Worm (Caenorhabditis elegans) whole organism, L4 larva: ENCODE data around the gene C03B1.7.

Source experiments
- D1046.2 ChIP-seq: fragments of 200-800 bp; sonication (Bioruptor generic); IDR thresholded peaks from 2 replicates; pipeline ENCODE4 v1.3.6; 2022; ENCODE audit warnings: missing genetic modification characterization, missing compliant biosample characterization
- F10B5.3 ChIP-seq: sonication (generic microtip); optimal IDR thresholded peaks from 2 replicates; lab custom pipeline; 2016; ENCODE audit warnings: mild to moderate bottlenecking, missing genetic modification characterization, missing compliant biosample characterization
- F37D6.2 ChIP-seq: sonication (generic microtip); optimal IDR thresholded peaks from 2 replicates; lab custom pipeline; 2016; ENCODE audit warnings: mild to moderate bottlenecking, missing genetic modification characterization, missing compliant biosample characterization
- F44E2.7 ChIP-seq: fragments of 200-800 bp; sonication (Bioruptor generic); IDR thresholded peaks from 2 replicates; pipeline ENCODE4 v2.1.2; 2022; ENCODE audit warnings: missing genetic modification characterization, missing compliant biosample characterization
- T26A8.4 ChIP-seq: fragments of 200-800 bp; sonication (Bioruptor generic); IDR thresholded peaks from 2 replicates; pipeline ENCODE4 v1.3.6; 2022; ENCODE audit warnings: missing genetic modification characterization, missing compliant biosample characterization
- Y105C5A.15 ChIP-seq: fragments of 200-800 bp; sonication (Bioruptor generic); IDR thresholded peaks from 2 replicates; pipeline ENCODE4 v1.3.6; 2022; ENCODE audit warnings: missing genetic modification characterization, missing compliant biosample characterization
- Y48G9A.11 ChIP-seq: fragments of 200-800 bp; sonication (Bioruptor generic); IDR thresholded peaks from 2 replicates; pipeline ENCODE4 v1.3.6; 2022; ENCODE audit warnings: missing genetic modification reagents, missing genetic modification characterization, missing compliant biosample characterization
- Y5F2A.4 ChIP-seq: fragments of 200-800 bp; sonication (Bioruptor generic); optimal IDR thresholded peaks from 2 replicates; lab custom pipeline; 2018; ENCODE audit warnings: mild to moderate bottlenecking, missing genetic modification characterization, missing compliant biosample characterization
- Y75B8A.6 ChIP-seq: fragments of 200-800 bp; sonication (Bioruptor generic); IDR thresholded peaks from 2 replicates; pipeline ENCODE4 v1.3.6; 2022; ENCODE audit warnings: missing genetic modification reagents, missing genetic modification characterization, missing compliant biosample characterization
- aha-1 ChIP-seq: fragments of 150-350 bp; peaks from one replicate; lab custom pipeline; 2014; ENCODE audit warnings: missing biosample characterization, missing genetic modification characterization
- ama-1 ChIP-seq: fragments of 150-350 bp; optimal IDR thresholded peaks from 2 replicates; lab custom pipeline; 2014; ENCODE audit warnings: inconsistent platforms, mixed read lengths
- arid-1 ChIP-seq: fragments of 200-800 bp; sonication (Bioruptor generic); conservative IDR thresholded peaks from 2 replicates; pipeline ENCODE4 v1.3.6; 2022; ENCODE audit warnings: missing genetic modification reagents, missing genetic modification characterization, missing compliant biosample characterization
- attf-4 ChIP-seq: sonication (generic microtip); optimal IDR thresholded peaks from 3 replicates; lab custom pipeline; 2017; ENCODE audit warnings: missing biosample characterization, missing genetic modification characterization
- ceh-20 ChIP-seq: fragments of 200-800 bp; sonication (Bioruptor generic); IDR thresholded peaks from 2 replicates; pipeline ENCODE4 v1.3.6; 2022; ENCODE audit warnings: missing genetic modification reagents, missing genetic modification characterization, missing compliant biosample characterization
- ceh-44 ChIP-seq: fragments of 200-800 bp; sonication (Bioruptor generic); IDR thresholded peaks from 2 replicates; pipeline ENCODE4 v1.3.6; 2022; ENCODE audit warnings: missing genetic modification reagents, missing genetic modification characterization, missing compliant biosample characterization
- cey-2 ChIP-seq: sonication (generic microtip); optimal IDR thresholded peaks from 3 replicates; lab custom pipeline; 2017; ENCODE audit warnings: missing genetic modification characterization, mild to moderate bottlenecking, missing compliant biosample characterization, antibody characterized with exemption, borderline replicate concordance; ENCODE audit not compliant: insufficient read depth
- ctbp-1 ChIP-seq: fragments of 200-800 bp; sonication (Bioruptor generic); IDR thresholded peaks from 2 replicates; pipeline ENCODE4 v1.3.6; 2022; ENCODE audit warnings: missing genetic modification reagents, missing genetic modification characterization, missing compliant biosample characterization
- daf-8 ChIP-seq: fragments of 200-800 bp; sonication (Bioruptor generic); IDR thresholded peaks from 2 replicates; pipeline ENCODE4 v1.3.6; 2022; ENCODE audit warnings: missing genetic modification characterization, missing compliant biosample characterization
- dmd-6 ChIP-seq: fragments of 200-800 bp; sonication (Bioruptor generic); IDR thresholded peaks from 2 replicates; pipeline ENCODE4 v1.3.6; 2022; ENCODE audit warnings: missing genetic modification reagents, missing genetic modification characterization, missing compliant biosample characterization
- dmd-9 ChIP-seq: fragments of 200-800 bp; sonication (Bioruptor generic); IDR thresholded peaks from 2 replicates; pipeline ENCODE4 v1.3.6; 2022; ENCODE audit warnings: missing genetic modification reagents, missing genetic modification characterization, missing compliant biosample characterization
- dpl-1 ChIP-seq: fragments of 150-350 bp; optimal IDR thresholded peaks from 2 replicates; lab custom pipeline; 2014; ENCODE audit warnings: missing biosample characterization, missing genetic modification reagents, missing genetic modification characterization
- duxl-1 ChIP-seq: sonication (generic microtip); optimal IDR thresholded peaks from 2 replicates; lab custom pipeline; 2016; ENCODE audit warnings: mild to moderate bottlenecking, missing genetic modification characterization, moderate library complexity, missing compliant biosample characterization; ENCODE audit not compliant: poor library complexity
- dve-1 ChIP-seq: sonication (generic microtip); optimal IDR thresholded peaks from 2 replicates; lab custom pipeline; 2017; ENCODE audit warnings: antibody characterized with exemption, mild to moderate bottlenecking, missing genetic modification characterization, missing compliant biosample characterization; ENCODE audit not compliant: insufficient read depth
- egl-27 ChIP-seq: sonication (generic microtip); optimal IDR thresholded peaks from 3 replicates; lab custom pipeline; 2017; ENCODE audit warnings: missing biosample characterization, missing genetic modification reagents, missing genetic modification characterization
- fos-1 ChIP-seq: fragments of 150-350 bp; optimal IDR thresholded peaks from 2 replicates; lab custom pipeline; 2014; ENCODE audit warnings: missing biosample characterization, missing genetic modification characterization
- gei-8 ChIP-seq: fragments of 200-800 bp; sonication (Bioruptor generic); optimal IDR thresholded peaks from 2 replicates; lab custom pipeline; 2018; ENCODE audit warnings: mild to moderate bottlenecking, missing genetic modification characterization, missing compliant biosample characterization
- hif-1 ChIP-seq, 2 experiments: sonication (generic microtip); optimal IDR thresholded peaks; 2 replicates each; lab custom pipeline; 2016 to 2017; ENCODE audit warnings: missing compliant biosample characterization in 2 of 2, missing genetic modification characterization in 2 of 2, missing genetic modification reagents in 2 of 2, missing genotype in 2 of 2, mild to moderate bottlenecking in 1 of 2
- hlh-30 ChIP-seq: sonication (generic microtip); optimal IDR thresholded peaks from 2 replicates; lab custom pipeline; 2017; ENCODE audit warnings: antibody characterized with exemption, mild to moderate bottlenecking, missing genetic modification characterization, missing compliant biosample characterization; ENCODE audit not compliant: insufficient read depth
- lin-1 ChIP-seq: fragments of 200-800 bp; sonication (Bioruptor generic); IDR thresholded peaks from 2 replicates; pipeline ENCODE4 v1.3.6; 2022; ENCODE audit warnings: missing genetic modification reagents, missing genetic modification characterization, missing compliant biosample characterization
- lin-29 ChIP-seq: fragments of 200-800 bp; sonication (Bioruptor generic); IDR thresholded peaks from 2 replicates; pipeline ENCODE4 v1.3.6; 2022; ENCODE audit warnings: missing genetic modification reagents, missing genetic modification characterization, missing compliant biosample characterization
- lir-3 ChIP-seq: sonication (generic microtip); optimal IDR thresholded peaks from 2 replicates; lab custom pipeline; 2016; ENCODE audit warnings: mild to moderate bottlenecking, missing genetic modification characterization, missing compliant biosample characterization
- madf-9 ChIP-seq: fragments of 200-800 bp; sonication (Bioruptor generic); conservative IDR thresholded peaks from 2 replicates; pipeline ENCODE4 v1.3.6; 2022; ENCODE audit warnings: missing genetic modification reagents, missing genetic modification characterization, missing compliant biosample characterization
- mep-1 ChIP-seq: fragments of 150-350 bp; sonication (generic microtip); optimal IDR thresholded peaks from 3 replicates; lab custom pipeline; 2014; ENCODE audit warnings: missing biosample characterization, missing genetic modification characterization
- mes-2 ChIP-seq: sonication (generic microtip); optimal IDR thresholded peaks from 2 replicates; lab custom pipeline; 2016; ENCODE audit warnings: missing genotype, mild to moderate bottlenecking, missing genetic modification characterization, missing compliant biosample characterization; ENCODE audit not compliant: poor library complexity, severe bottlenecking
- nhr-10 ChIP-seq: fragments of 150-350 bp; optimal IDR thresholded peaks from 2 replicates; lab custom pipeline; 2014; ENCODE audit warnings: missing biosample characterization, missing genetic modification characterization
- nhr-11 ChIP-seq: fragments of 150-350 bp; optimal IDR thresholded peaks from 2 replicates; lab custom pipeline; 2014; ENCODE audit warnings: missing biosample characterization, missing genetic modification characterization
- nhr-237 ChIP-seq: sonication (generic microtip); optimal IDR thresholded peaks from 2 replicates; lab custom pipeline; 2017; ENCODE audit warnings: missing biosample characterization, missing genetic modification characterization
- nhr-48 ChIP-seq: sonication (generic microtip); optimal IDR thresholded peaks from 2 replicates; lab custom pipeline; 2016; ENCODE audit warnings: mild to moderate bottlenecking, missing genetic modification characterization, missing compliant biosample characterization
- nhr-77 ChIP-seq: fragments of 150-350 bp; optimal IDR thresholded peaks from 2 replicates; lab custom pipeline; 2014; ENCODE audit warnings: missing biosample characterization, missing genetic modification characterization
- pqm-1 ChIP-seq: sonication (generic microtip); optimal IDR thresholded peaks from 2 replicates; lab custom pipeline; 2017; ENCODE audit warnings: missing biosample characterization, missing genetic modification characterization
- rbr-2 ChIP-seq: sonication (generic microtip); optimal IDR thresholded peaks from 2 replicates; lab custom pipeline; 2016; ENCODE audit warnings: missing genotype, missing genetic modification characterization, missing compliant biosample characterization
- saeg-2 ChIP-seq: fragments of 200-800 bp; sonication (Bioruptor generic); IDR thresholded peaks from 2 replicates; pipeline ENCODE4 v1.3.6; 2022; ENCODE audit warnings: missing genetic modification reagents, missing genetic modification characterization, missing compliant biosample characterization
- set-16 ChIP-seq: fragments of 200-800 bp; sonication (Bioruptor generic); IDR thresholded peaks from 2 replicates; pipeline ENCODE4 v1.3.6; 2022; ENCODE audit warnings: missing genetic modification reagents, missing genetic modification characterization, missing compliant biosample characterization
- spr-1 ChIP-seq: sonication (generic microtip); optimal IDR thresholded peaks from 2 replicates; lab custom pipeline; 2016; ENCODE audit warnings: mild to moderate bottlenecking, missing genetic modification characterization, missing compliant biosample characterization
- tag-97 ChIP-seq: fragments of 200-800 bp; sonication (Bioruptor generic); IDR thresholded peaks from 2 replicates; pipeline ENCODE4 v1.3.6; 2022; ENCODE audit warnings: missing genetic modification characterization, missing compliant biosample characterization
- unc-39 ChIP-seq: sonication (generic microtip); optimal IDR thresholded peaks from 2 replicates; lab custom pipeline; 2017; ENCODE audit warnings: missing biosample characterization, missing genetic modification characterization
- unc-62 ChIP-seq, 3 experiments: fragments of 150-350 bp in 1 of 3; sonication (generic microtip); optimal IDR thresholded peaks in 2 of 3; peaks in 1 of 3; 1 replicate in 1 of 3; 2 replicates in 2 of 3; lab custom pipeline; 2014 to 2017; ENCODE audit warnings: missing biosample characterization in 3 of 3, missing genetic modification characterization in 3 of 3, missing genetic modification reagents in 3 of 3, missing genotype in 1 of 3
- zip-11 ChIP-seq: fragments of 200-800 bp; sonication (Bioruptor generic); IDR thresholded peaks from 2 replicates; pipeline ENCODE4 v1.3.6; 2022; ENCODE audit warnings: missing genetic modification characterization, missing compliant biosample characterization
- zip-2 ChIP-seq: fragments of 150-350 bp; optimal IDR thresholded peaks from 2 replicates; lab custom pipeline; 2014; ENCODE audit warnings: missing biosample characterization, missing genetic modification characterization
- ztf-11 ChIP-seq: fragments of 150-350 bp; optimal IDR thresholded peaks from 2 replicates; lab custom pipeline; 2014; ENCODE audit warnings: missing biosample characterization, missing genetic modification characterization
- ztf-7 ChIP-seq: fragments of 150-350 bp; optimal IDR thresholded peaks from 2 replicates; lab custom pipeline; 2014; ENCODE audit warnings: missing biosample characterization, missing genetic modification characterization

The C03B1.7 gene

DNA sequence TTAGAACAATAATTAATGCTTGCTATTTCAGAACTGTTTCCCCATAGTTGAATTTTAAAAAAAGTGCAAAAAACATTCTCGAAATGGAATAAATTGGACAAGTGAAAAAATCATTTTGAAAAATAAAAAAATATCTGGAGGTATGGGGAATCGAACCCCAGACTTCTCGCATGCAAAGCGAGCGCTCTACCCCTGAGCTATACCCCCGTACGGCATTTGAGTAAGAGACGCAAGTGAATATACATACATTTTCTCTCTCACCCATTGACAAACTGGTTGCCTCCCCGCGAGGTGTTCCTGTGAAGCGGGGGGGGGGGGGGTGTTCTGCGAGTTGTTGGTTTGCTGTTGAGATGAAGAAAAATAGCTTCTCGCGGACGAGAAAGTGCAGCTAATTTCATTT lies 49.5 kb upstream of the C03B1.7 start (continued):
- peak; percentile 92 for TF ChIP-seq ceh-44 (GFP tag; lab: Robert Waterston, UW)
- TF ChIP-seq zip-11 (GFP tag; lab: Robert Waterston, UW): peak; percentile 55; the same call in 1 of the 2 replicates
- no peak for TF ChIP-seq tag-97 (GFP tag; lab: Robert Waterston, UW)
- TF ChIP-seq nhr-10 (tag; lab: Kevin White, UChicago): no peak
- no peak for TF ChIP-seq unc-39
- no peak for TF ChIP-seq ztf-11
- peak; percentile 82 for TF ChIP-seq ceh-20 (GFP tag; lab: Robert Waterston, UW)
- TF ChIP-seq hif-1 (tag; optimal IDR thresholded peaks at IDR 0.05; lab: Kevin White, UChicago): peak; percentile 31 to 37
- TF ChIP-seq arid-1: peak; percentile 95
- peak; percentile 75 for TF ChIP-seq nhr-48 (tag; lab: Kevin White, UChicago)
- peak; percentile 56 for TF ChIP-seq hlh-30 (tag; lab: Kevin White, UChicago)
- TF ChIP-seq dpl-1 (GFP tag; lab: Kevin White, UChicago): peak; percentile 27
- TF ChIP-seq cey-2 (tag; lab: Kevin White, UChicago): no peak
- TF ChIP-seq F10B5.3 (tag; lab: Kevin White, UChicago): peak; percentile 62
- TF ChIP-seq dmd-6 (GFP tag; lab: Robert Waterston, UW): peak; percentile 71
- peak; percentile 93 for TF ChIP-seq Y75B8A.6
- TF ChIP-seq nhr-237: no peak
- no peak for TF ChIP-seq ama-1 (lab: Kevin White, UChicago)
- peak; percentile 86 for TF ChIP-seq ctbp-1 (GFP tag; lab: Robert Waterston, UW)
- peak; percentile 76 for TF ChIP-seq gei-8
- TF ChIP-seq saeg-2 (GFP tag; lab: Robert Waterston, UW): peak; percentile 78; the same call in 1 of the 2 replicates
- TF ChIP-seq spr-1 (tag; lab: Kevin White, UChicago): peak; percentile 79
- peak; percentile 91 for TF ChIP-seq madf-9 (GFP tag; lab: Robert Waterston, UW)
- TF ChIP-seq fos-1 (tag; lab: Kevin White, UChicago): no peak
- TF ChIP-seq mes-2 (tag; lab: Kevin White, UChicago): peak; percentile 89
- TF ChIP-seq unc-62 (GFP tag; optimal IDR thresholded peaks at IDR 0.05 in 1 of 2; lab: Kevin White, UChicago): no peak
- no peak for TF ChIP-seq unc-62 (tag; optimal IDR thresholded peaks at IDR 0.05; lab: Kevin White, UChicago)
- no peak for TF ChIP-seq nhr-77 (tag; lab: Kevin White, UChicago)
- peak; percentile 54 for TF ChIP-seq ztf-7 (tag; lab: Kevin White, UChicago)
- peak; percentile 76 for TF ChIP-seq rbr-2 (tag; lab: Kevin White, UChicago)
- TF ChIP-seq lin-29: peak; percentile 78
- peak; percentile 97 for TF ChIP-seq F44E2.7 (GFP tag; lab: Robert Waterston, UW)
- TF ChIP-seq Y5F2A.4 (GFP tag; lab: Kevin White, UChicago): peak; percentile 64
- peak; percentile 95 for TF ChIP-seq D1046.2 (GFP tag; lab: Robert Waterston, UW)
- peak; percentile 64 for TF ChIP-seq set-16 (GFP tag; lab: Robert Waterston, UW)
- TF ChIP-seq egl-27: no peak
- TF ChIP-seq attf-4 (tag; lab: Kevin White, UChicago): no peak
- TF ChIP-seq lir-3 (tag; lab: Kevin White, UChicago): peak; percentile 67
- TF ChIP-seq dmd-9 (GFP tag; lab: Robert Waterston, UW): peak; percentile 79
- peak; percentile 81 for TF ChIP-seq Y48G9A.11 (GFP tag; lab: Robert Waterston, UW)
- TF ChIP-seq Y105C5A.15 (GFP tag; lab: Robert Waterston, UW): peak; percentile 97
- TF ChIP-seq dve-1 (tag; lab: Kevin White, UChicago): peak; percentile 62
- TF ChIP-seq duxl-1 (tag; lab: Kevin White, UChicago): peak; percentile 76
- TF ChIP-seq T26A8.4 (GFP tag; lab: Robert Waterston, UW): peak; percentile 92
- TF ChIP-seq mep-1 (tag; lab: Kevin White, UChicago): peak; percentile 83
- no peak for TF ChIP-seq nhr-11 (tag; lab: Kevin White, UChicago)
- peak; percentile 75 for TF ChIP-seq F37D6.2 (tag; lab: Kevin White, UChicago)
- TF ChIP-seq pqm-1 (tag; lab: Kevin White, UChicago): no peak
- TF ChIP-seq lin-1: 0 out of 2 replicates have a peak, but pooled peaks have one; percentile 72
- peak; percentile 33 for TF ChIP-seq aha-1 (tag; lab: Kevin White, UChicago)
- no peak for TF ChIP-seq daf-8 (GFP tag; lab: Robert Waterston, UW)
- TF ChIP-seq zip-2 (tag; lab: Kevin White, UChicago): no peak
